Worm (Caenorhabditis elegans) whole organism, late embryonic: ENCODE measurements around the gene F40E10.5.

Experiments
- T23F11.4 ChIP-seq: fragments of 200-800 bp; sonication (Bioruptor generic); optimal IDR thresholded peaks from 2 replicates; lab custom pipeline; 2018; ENCODE audit warnings: mild to moderate bottlenecking, missing genetic modification characterization, missing compliant biosample characterization
- ama-1 ChIP-seq: fragments of 150-350 bp; optimal IDR thresholded peaks from 2 replicates; lab custom pipeline; 2014
- ceh-22 ChIP-seq: sonication (generic microtip); optimal IDR thresholded peaks from 2 replicates; lab custom pipeline; 2017; ENCODE audit warnings: missing biosample characterization, missing genetic modification characterization
- ceh-30 ChIP-seq: fragments of 150-350 bp; optimal IDR thresholded peaks from 2 replicates; lab custom pipeline; 2014; ENCODE audit warnings: missing biosample characterization, missing genetic modification characterization
- hlh-8 ChIP-seq: sonication (generic microtip); optimal IDR thresholded peaks from 2 replicates; lab custom pipeline; 2016; ENCODE audit warnings: missing genotype, missing genetic modification characterization, missing compliant biosample characterization
- nfya-1 ChIP-seq: sonication (generic microtip); optimal IDR thresholded peaks from 2 replicates; lab custom pipeline; 2017; ENCODE audit warnings: missing genetic modification characterization, mild to moderate bottlenecking, missing compliant biosample characterization, antibody characterized with exemption, moderate library complexity
- nhr-11 ChIP-seq: fragments of 150-350 bp; optimal IDR thresholded peaks from 2 replicates; lab custom pipeline; 2014; ENCODE audit warnings: missing biosample characterization, missing genetic modification characterization
- ref-2 ChIP-seq: sonication (generic microtip); optimal IDR thresholded peaks from 2 replicates; lab custom pipeline; 2016; ENCODE audit warnings: missing genetic modification characterization, missing compliant biosample characterization
- sdc-2 ChIP-seq: sonication (generic microtip); optimal IDR thresholded peaks from 2 replicates; lab custom pipeline; 2016; ENCODE audit warnings: missing genotype, missing genetic modification characterization, missing compliant biosample characterization
- tbx-7 ChIP-seq: sonication (generic microtip); optimal IDR thresholded peaks from 2 replicates; lab custom pipeline; 2016; ENCODE audit warnings: missing genotype, missing genetic modification characterization, missing compliant biosample characterization

- TF ChIP-seq T23F11.4 (GFP tag; lab: Kevin White, UChicago) (no peak), sdc-2 (no peak), ref-2 (tag; lab: Kevin White, UChicago) (no peak), nfya-1 (no peak), tbx-7 (tag; lab: Kevin White, UChicago) (no peak), ceh-30 (no peak), hlh-8 (no peak), ama-1 (lab: Kevin White, UChicago) (no peak), nhr-11 (tag; lab: Kevin White, UChicago) (no peak), ceh-22 (tag; lab: Kevin White, UChicago) (no peak)
Measured at ce11 chrX:14671300-14671699, 30.3 kb upstream of the F40E10.5 start.
